Fruit fly (Drosophila melanogaster): ENCODE data around the gene CG33252.

Gene CG33252

dm6 chrX:16873053-16873452, 23.9 kb downstream of the CG33252 start (continued):
- TF ChIP-seq hbn (GFP tag; IDR thresholded peaks at IDR 0.05; ENCODE audit: partially characterized antibody) (no peak), crol (GFP tag; IDR thresholded peaks at IDR 0.05) (no peak), yki (optimal IDR thresholded peaks at IDR 0.05) (no peak), CG18011 (GFP tag; optimal IDR thresholded peaks at IDR 0.05) (no peak), fru (optimal IDR thresholded peaks at IDR 0.05) (no peak), CG34376 (GFP tag; optimal IDR thresholded peaks at IDR 0.05) (no peak), nerfin-2 (GFP tag; IDR thresholded peaks at IDR 0.05; ENCODE audit: partially characterized antibody) (no peak), slbo (GFP tag; IDR thresholded peaks at IDR 0.05) (no peak), CG10543 (GFP tag; optimal IDR thresholded peaks at IDR 0.05) (no peak), chinmo (GFP tag; IDR thresholded peaks at IDR 0.05; ENCODE audit: partially characterized antibody) (no peak), Side (GFP tag; optimal IDR thresholded peaks at IDR 0.05) (no peak), CG8359 (GFP tag; optimal IDR thresholded peaks at IDR 0.05; ENCODE audit: borderline replicate concordance) (no peak), CG4820 (GFP tag; optimal IDR thresholded peaks at IDR 0.05) (no peak), Antp (GFP tag; optimal IDR thresholded peaks at IDR 0.05) (no peak), CG17612 (GFP tag; IDR thresholded peaks at IDR 0.05) (no peak), CG31441 (GFP tag; IDR thresholded peaks at IDR 0.05) (peak; percentile 46; the same call in 1 of the 2 replicates), CG8944 (GFP tag; optimal IDR thresholded peaks at IDR 0.05) (no peak), CG6683 (GFP tag; optimal IDR thresholded peaks at IDR 0.05) (no peak), CG16815 (GFP tag; optimal IDR thresholded peaks at IDR 0.05) (no peak), CG9932 (GFP tag; IDR thresholded peaks at IDR 0.05) (no peak), D19B (GFP tag; optimal IDR thresholded peaks at IDR 0.05) (no peak), C15 (GFP tag; IDR thresholded peaks at IDR 0.05) (no peak), amos (GFP tag; IDR thresholded peaks at IDR 0.05; ENCODE audit: partially characterized antibody) (no peak), CG32772 (GFP tag; IDR thresholded peaks at IDR 0.05) (no peak), nom (GFP tag; optimal IDR thresholded peaks at IDR 0.05) (no peak), CG11085 (GFP tag; IDR thresholded peaks at IDR 0.05) (no peak), BtbVII (GFP tag; optimal IDR thresholded peaks at IDR 0.05) (no peak), pfk (GFP tag; optimal IDR thresholded peaks at IDR 0.05) (no peak), sisA (GFP tag; IDR thresholded peaks at IDR 0.05) (no peak), ac (GFP tag; optimal IDR thresholded peaks at IDR 0.05) (no peak), lov (optimal IDR thresholded peaks at IDR 0.05) (no peak), lov (GFP tag; IDR thresholded peaks at IDR 0.05) (no peak), CG7928 (GFP tag; optimal IDR thresholded peaks at IDR 0.05) (no peak), Oli (tag; optimal IDR thresholded peaks at IDR 0.05) (peak; percentile 38), schlank (tag; optimal IDR thresholded peaks at IDR 0.05) (no peak), h (optimal IDR thresholded peaks at IDR 0.05) (no peak), CG1602 (GFP tag; optimal IDR thresholded peaks at IDR 0.05) (no peak), slou (GFP tag; optimal IDR thresholded peaks at IDR 0.05) (no peak), crc (GFP tag; optimal IDR thresholded peaks at IDR 0.05) (no peak), kay (GFP tag; optimal IDR thresholded peaks at IDR 0.05) (no peak), btn (GFP tag; optimal IDR thresholded peaks at IDR 0.05) (no peak), usp (GFP tag; optimal IDR thresholded peaks at IDR 0.05) (no peak), Dip3 (GFP tag; optimal IDR thresholded peaks at IDR 0.05) (no peak), zf30C (GFP tag; optimal IDR thresholded peaks at IDR 0.05) (no peak), seq (GFP tag; IDR thresholded peaks at IDR 0.05) (no peak), CG12219 (GFP tag; optimal IDR thresholded peaks at IDR 0.05) (no peak), Trl (optimal IDR thresholded peaks at IDR 0.05) (no peak), Trl (GFP tag; optimal IDR thresholded peaks at IDR 0.05) (no peak), CG14050 (GFP tag; IDR thresholded peaks at IDR 0.05) (no peak), CG18599 (GFP tag; optimal IDR thresholded peaks at IDR 0.05) (no peak), CG17361 (GFP tag; IDR thresholded peaks at IDR 0.05) (peak; percentile 35; the same call in 1 of the 3 replicates), NC2α (GFP tag; optimal IDR thresholded peaks at IDR 0.05) (no peak), HHEX (GFP tag; optimal IDR thresholded peaks at IDR 0.05) (no peak), CG15269 (tag; optimal IDR thresholded peaks at IDR 0.05) (peak; percentile 3)

Data from whole organism, embryonic.